Worm (Caenorhabditis elegans) whole organism, L1 larva: Measurements from ENCODE around the gene nlp-76.

ENCODE experiments used
- lin-13 ChIP-seq: fragments of 150-350 bp; optimal IDR thresholded peaks from 2 replicates; lab custom pipeline; 2014; ENCODE audit warnings: missing biosample characterization, missing genetic modification reagents, missing genetic modification characterization
- nhr-12 ChIP-seq: sonication (generic microtip); optimal IDR thresholded peaks from 2 replicates; lab custom pipeline; 2017; ENCODE audit warnings: missing biosample characterization, missing genetic modification characterization
- nhr-237 ChIP-seq: fragments of 150-350 bp; optimal IDR thresholded peaks from 2 replicates; lab custom pipeline; 2014; ENCODE audit warnings: missing biosample characterization, missing genetic modification characterization

DNA sequence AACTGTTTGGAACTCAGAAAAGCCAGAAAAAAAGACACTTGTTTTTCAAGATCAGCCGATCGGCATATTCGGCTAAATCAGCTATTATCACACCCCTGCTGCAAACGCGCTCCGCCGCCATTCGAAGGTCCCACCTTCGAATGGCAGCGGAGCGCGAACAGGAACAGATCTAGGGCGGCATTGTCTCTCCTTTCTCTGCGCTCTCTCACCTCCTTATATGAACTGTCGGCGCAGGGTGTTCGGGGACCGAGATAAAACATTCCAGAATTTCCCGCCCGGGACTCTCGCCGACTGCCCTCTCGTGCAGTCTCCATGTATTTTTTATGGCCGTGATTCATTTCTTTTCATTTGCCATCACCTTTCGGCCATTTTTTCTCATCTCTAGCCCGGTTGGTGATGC is 45.3 kb downstream of the nlp-76 start:
- TF ChIP-seq lin-13 = no peak
- no peak for TF ChIP-seq nhr-237
- no peak for TF ChIP-seq nhr-12 (tag; lab: Kevin White, UChicago)
